Fruit fly (Drosophila melanogaster): Measurements from ENCODE around the gene dbr.

The dbr gene

DNA sequence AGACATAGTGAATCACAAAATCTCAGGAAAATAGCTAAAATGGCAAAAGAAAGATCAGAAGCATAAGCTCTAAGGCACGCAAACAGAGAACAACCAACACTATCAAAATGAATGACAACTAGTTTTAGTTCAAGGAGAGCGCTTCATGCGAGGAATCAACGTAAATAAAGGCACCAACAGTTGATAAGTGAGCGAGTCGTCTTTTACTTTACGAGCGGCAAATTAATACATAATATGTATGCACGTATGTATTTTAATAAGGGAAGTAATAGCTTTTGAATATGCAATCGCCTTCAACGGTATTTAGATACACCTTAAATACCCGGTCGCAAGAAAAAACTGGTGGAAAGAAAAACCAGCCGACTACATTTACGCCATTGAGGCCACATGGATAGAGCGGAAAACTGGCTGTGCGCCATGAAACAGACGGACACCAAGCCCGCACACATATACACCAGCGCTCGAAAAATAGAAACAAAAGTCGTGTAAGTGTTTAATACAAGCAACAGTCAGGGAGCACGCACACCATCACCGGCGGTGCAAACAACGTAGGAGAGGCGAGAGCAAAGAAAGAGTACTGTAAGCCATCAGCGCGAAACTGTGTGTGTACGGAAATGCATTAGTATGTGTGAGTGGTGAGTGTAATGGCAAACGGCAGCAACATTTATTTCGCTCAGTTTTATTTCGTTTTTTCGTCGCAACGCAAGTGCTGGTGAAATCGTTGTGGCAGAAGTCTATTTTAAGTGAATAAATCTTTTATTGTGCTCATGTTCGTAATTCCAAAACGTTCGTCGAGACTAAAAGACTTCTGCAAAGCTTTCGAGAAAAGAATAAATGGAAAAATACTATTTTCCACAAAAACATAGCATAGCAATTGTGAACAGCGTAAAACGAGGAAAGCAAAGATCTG, at the start of gene dbr:
Gene dbr (plus strand): TSS at position 114 of the 910 bp plus-strand sequence.
- TF ChIP-seq CG17801 (GFP tag; optimal IDR thresholded peaks at IDR 0.05; ENCODE audit: partially characterized antibody), result peak; percentile 27

DNA sequence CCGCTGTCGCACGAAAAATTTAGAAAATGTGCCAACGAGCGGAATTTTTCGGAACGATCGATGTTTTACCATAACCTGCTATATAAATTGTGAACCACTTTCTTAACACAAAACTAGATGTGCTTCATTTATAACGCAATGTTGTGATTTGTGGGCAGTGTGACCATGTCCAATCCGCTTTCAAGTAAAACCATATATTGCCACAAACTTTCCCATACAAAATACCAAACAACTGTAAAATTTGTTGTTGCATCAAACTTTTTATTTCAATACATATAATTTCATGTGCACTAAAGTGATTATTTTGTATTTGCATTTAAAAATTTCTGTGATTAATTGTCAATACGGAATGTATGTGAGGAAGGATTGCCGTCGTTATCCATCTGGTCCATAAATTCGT, 44.7 kb upstream of the dbr start:
- no peak for TF ChIP-seq CG17801 (GFP tag; optimal IDR thresholded peaks at IDR 0.05; ENCODE audit: partially characterized antibody)

DNA sequence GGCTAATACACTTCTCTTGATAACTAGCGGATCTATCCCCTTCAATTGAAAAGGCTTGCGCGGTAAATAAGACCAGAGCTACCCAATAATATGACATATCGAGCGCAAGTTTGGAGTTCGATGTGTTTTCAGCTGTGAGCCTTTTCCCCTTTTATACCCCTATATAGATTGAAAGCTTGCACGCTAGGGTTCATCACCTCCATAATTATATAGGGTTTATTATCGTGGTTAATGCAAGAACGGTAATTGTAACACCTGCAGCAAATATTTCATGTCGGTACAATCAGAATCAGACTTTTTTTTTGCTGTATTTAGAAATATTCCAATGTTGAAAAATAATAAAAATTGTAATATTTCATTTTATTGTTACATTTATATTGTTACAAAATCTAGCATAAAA, 41.2 kb upstream of the dbr start, which contains the start of gene Ir21a:
Gene Ir21a (minus strand): TSS at position 101 of the 400 bp plus-strand sequence.
- no peak for TF ChIP-seq CG17801 (GFP tag; optimal IDR thresholded peaks at IDR 0.05; ENCODE audit: partially characterized antibody)

DNA sequence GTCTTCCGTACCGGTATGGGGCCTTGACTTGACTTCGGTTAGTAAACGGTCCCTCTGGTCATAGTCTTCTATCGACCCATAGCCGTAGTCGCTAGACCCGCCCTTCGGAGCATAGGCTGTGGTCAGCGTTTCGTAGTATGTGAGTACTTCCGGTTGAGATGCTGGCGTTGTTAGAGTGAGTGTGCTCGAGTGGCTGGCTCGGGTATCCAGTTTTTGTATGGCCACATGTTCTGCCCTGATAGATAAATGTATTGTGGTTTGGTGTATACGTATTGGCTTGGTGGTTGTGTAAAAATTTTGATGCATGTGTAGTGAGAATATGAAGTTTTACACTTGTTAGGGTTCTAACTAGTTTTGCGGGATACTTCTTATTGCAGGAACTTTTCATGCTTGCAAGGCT, 32.2 kb upstream of the dbr start:
- no peak for TF ChIP-seq CG17801 (GFP tag; optimal IDR thresholded peaks at IDR 0.05; ENCODE audit: partially characterized antibody)

DNA sequence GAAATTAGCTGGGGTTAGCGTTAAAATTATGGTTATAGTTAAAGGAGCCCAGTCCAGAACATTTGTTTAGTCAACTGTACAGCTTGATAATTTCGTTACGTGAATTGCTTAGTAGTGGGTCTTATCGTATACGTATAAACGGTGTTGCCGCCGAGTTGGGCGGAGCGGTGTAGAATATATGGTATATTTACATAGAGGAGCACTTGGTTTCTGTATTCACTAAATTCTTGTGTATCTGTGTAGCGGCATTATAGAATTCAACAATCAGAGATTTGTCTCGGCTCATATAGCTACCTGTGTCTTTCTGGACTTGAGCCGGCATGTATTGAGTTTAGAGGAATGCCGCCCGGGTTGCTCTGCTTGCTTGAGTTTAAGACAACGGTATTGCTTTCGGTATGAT, 30.8 kb upstream of the dbr start:
- no peak for TF ChIP-seq CG17801 (GFP tag; optimal IDR thresholded peaks at IDR 0.05; ENCODE audit: partially characterized antibody)

DNA sequence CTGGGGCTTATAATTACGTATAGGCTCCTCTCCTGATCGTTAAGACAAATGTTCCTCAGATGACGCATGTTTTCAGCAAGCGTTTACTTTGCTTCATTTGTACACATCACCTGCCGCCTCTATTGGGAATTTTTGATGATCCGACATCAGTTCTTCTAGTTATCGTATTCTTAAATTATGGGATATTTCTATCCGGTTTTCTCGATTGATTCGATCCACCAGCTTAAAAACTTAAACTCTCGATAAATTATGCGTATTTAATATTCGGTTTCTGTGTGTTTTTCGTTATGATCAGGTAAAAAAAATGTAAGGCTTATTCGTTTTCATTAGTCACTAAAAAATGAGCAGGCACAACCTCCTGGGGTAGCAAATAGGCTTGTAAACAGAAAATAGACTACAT, 13.2 kb upstream of the dbr start:
- TF ChIP-seq CG17801 (GFP tag; optimal IDR thresholded peaks at IDR 0.05; ENCODE audit: partially characterized antibody), result no peak

DNA sequence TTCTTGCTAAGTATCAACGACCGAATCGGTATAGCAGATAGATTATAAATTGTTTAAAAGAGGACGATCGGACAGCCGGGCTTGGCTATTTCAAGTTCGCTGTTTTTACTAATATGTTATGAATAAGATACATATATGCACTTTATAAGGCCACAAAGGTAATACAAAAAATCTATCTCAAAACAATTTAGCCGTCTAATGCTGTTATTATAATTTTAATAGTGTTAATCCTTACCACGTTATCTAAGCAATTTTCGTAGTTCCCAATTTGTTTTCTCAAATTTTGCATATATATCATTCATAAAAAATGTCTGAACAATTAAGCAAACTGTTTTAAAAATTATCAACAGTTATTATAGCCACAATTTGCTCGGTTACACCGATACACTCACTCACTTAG, 9.4 kb upstream of the dbr start:
- no peak for TF ChIP-seq CG17801 (GFP tag; optimal IDR thresholded peaks at IDR 0.05; ENCODE audit: partially characterized antibody)

DNA sequence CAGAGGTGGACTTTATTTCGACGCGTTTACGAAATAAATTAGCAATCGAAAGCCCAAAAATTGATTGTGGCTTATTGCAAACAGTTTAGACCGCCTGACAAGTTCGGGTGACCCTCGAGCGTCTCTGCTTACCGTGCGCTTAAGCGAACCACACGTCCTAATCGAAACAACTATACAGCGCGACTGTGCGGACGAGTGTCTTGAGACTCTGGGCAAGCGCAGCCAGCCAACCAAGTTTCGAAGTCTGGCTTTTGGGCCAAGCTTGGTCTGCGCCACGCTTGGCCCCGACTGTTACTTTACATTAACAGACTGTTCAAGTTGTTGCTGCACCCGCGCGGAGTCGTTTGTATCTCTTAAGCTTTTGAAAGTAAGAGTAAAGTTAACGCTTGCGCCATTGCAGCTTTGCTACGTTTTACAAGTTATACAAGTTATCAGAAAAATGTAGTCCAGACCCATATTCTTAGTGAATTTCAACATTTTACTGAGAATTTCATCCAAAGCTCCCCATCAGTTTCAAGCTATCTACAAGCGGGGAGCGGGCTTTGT, 7.2 kb upstream of the dbr start:
- no peak for TF ChIP-seq CG17801 (GFP tag; optimal IDR thresholded peaks at IDR 0.05; ENCODE audit: partially characterized antibody)

DNA sequence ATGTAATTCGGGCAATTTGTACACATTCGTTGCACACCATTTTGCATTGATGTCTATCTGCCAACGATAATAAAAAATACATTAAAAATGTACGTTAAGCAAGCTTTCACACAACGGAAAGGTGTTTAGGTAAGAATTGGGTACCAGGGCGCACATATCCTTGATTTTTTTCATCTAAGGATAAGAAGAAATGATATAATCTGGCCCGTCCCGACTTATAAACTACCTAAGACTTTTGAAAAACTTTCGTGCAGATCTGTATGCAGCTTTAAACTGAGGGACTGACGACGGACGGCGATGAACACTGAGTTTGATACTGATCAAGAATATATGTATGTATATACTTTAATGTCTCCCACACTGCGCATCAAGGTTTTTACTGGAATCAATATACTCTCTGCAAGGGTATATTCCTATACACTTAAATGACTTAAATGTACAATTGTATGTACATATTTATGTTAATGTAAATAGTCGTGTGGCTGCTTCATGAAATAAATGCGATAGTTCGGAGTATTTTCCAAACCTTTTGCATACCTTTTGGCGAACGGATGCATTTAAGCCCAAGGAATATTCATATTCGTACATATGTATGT, 830 bp upstream of the dbr start, which contains the start of gene Cda5:
Gene Cda5 (minus strand): TSS at position 51 of the 596 bp plus-strand sequence.
- no peak for TF ChIP-seq CG17801 (GFP tag; optimal IDR thresholded peaks at IDR 0.05; ENCODE audit: partially characterized antibody)

DNA sequence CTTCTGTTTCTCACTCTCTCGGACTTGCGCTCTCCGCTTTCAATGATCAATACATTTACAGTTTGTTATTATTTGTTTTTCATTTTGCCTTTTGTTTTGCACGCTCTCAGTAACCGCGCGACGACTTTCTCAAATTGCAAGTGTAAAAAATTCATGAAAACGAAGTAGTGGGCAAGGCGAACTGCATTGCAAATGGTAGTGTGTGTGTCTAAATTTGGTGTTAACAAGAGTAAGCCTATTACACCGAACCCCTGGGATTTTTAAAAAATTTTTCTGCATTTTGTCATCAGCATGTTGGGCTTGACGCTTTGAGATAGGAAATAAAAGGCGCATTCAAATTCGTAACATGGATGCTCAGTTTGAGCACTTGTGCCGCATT, 986 bp downstream of the dbr start:
- no peak for TF ChIP-seq CG17801 (GFP tag; optimal IDR thresholded peaks at IDR 0.05; ENCODE audit: partially characterized antibody)

DNA sequence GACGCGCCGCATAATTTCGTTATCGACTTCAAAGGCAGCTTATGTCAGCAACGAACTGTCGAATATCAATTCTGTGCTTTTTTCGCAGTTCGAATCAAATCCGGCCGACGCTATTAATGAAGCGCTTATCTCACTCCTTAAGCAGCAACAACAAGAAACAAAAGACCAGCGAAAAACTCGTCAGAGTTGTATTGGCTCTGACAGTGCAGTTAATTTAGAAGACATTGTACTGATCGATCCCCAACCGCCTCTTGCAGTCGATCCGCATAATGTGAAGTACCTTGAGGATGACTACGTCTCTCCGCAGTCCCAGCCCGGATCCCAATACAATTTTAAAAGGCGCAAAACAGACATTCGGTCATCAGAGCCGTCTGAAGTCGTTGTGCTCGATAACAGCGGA, 3.3 kb downstream of the dbr start:
- no peak for TF ChIP-seq CG17801 (GFP tag; optimal IDR thresholded peaks at IDR 0.05; ENCODE audit: partially characterized antibody)

DNA sequence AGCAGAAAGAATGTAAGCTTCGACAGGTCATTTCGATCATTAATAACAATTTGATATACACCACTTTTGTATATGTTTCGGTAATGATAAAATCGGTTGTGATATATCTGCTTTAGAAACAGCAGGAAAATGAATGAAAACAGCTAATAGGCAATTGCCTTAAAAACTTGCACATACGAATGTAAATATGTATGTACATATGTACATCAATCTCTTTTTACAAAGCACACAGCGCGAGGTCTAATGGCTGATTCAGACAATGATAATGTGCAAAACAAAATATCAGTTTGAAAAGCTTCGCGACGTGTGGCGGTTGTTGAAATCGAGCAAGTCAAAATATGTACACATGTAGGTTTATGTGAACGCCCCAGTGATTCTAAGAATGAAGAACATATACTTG, 5.2 kb downstream of the dbr start, which contains the start of gene galectin:
Gene galectin (plus strand): TSS at position 301 of the 400 bp plus-strand sequence.
- peak; percentile 6 for TF ChIP-seq CG17801 (GFP tag; optimal IDR thresholded peaks at IDR 0.05; ENCODE audit: partially characterized antibody)

DNA sequence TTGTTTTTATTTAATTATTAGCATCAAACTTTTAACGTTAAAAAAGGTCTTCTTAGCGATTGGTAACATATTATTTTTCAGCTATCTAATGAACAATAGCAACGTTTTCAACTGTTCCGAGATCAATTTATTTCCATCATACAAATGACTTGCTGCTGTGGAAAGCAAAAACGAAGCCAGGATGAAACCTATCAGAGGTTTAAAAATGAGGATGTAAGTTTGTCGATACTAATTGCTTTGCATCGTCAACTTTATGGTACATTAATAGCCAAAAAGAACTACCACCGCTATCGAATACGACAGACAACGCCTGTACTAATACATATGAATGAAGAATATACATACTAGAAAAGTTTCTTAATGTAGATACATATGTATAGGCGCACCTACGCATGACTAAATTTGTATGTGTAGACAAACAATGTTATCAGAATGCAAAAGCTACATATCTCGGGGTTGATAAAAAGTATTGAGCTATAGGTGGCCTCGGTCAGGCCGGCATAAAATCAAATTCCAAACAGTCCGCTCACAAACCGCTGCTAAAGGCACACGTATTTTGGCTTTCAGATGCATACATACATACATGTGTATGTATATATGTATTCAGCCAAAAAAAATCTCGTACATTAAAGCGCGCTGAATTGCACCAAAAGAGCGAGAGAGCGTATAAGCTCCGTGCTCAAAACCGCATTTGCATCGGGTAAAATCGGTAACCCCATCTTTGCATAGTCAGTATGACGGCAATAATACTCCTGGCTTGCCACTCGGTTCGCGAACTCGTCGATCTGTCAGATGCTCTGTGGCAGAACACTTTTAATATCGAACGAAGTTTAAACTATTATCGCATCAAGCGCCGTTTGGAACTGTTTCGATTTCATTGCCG, 5.8 kb downstream of the dbr start:
- peak; percentile 16 for TF ChIP-seq CG17801 (GFP tag; optimal IDR thresholded peaks at IDR 0.05; ENCODE audit: partially characterized antibody)

DNA sequence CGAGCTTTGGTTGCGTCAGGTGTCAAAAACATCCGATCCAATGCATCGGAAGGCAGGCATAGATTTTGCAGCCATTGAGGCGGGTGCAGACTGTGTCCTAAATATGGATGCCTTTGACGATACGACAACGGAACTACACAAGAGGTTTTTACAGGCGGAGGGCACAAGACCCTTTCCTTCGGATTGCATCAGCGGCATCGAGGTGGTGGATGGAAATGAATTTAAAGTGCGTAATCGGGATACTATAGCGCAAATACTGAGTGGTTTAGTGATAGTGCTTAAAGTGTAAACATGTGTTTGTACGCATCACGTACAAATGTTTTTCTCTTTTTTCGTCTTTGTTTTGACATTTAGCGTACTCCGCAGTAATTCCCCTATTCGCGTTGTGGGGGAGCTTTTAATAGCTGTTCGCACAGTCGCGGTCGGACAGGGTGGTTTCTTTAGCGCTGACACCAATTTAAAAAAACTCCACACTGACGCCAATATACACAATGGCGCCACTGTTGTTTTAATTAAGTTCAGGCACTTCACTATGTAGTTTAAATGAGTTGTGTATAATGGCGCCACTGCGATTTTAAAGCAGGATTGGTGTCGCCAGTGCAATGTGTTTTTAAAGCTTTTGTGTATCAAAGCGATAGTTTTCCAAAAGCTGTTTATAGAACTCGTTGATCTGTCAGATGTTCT, 6.6 kb downstream of the dbr start:
- TF ChIP-seq CG17801 (GFP tag; optimal IDR thresholded peaks at IDR 0.05; ENCODE audit: partially characterized antibody), result no peak

Measured in ovary, adult (tissue).